Fruit fly (Drosophila melanogaster): ENCODE measurements around the gene CG7126.

The CG7126 gene

dm6 chr3R:18301569-18301968 lies 1.1 kb downstream of the CG7126 start, which contains the start of gene Polr1E (continued):
- TF ChIP-seq CG13287 (GFP tag; IDR thresholded peaks at IDR 0.05; ENCODE audit: partially characterized antibody) (peak; percentile 79), bsh (GFP tag; optimal IDR thresholded peaks at IDR 0.05) (no peak), CG15479 (GFP tag; optimal IDR thresholded peaks at IDR 0.05) (no peak), Atf6 (GFP tag; IDR thresholded peaks at IDR 0.05) (no peak), CG33557 (GFP tag; optimal IDR thresholded peaks at IDR 0.05) (no peak), jumu (GFP tag; optimal IDR thresholded peaks at IDR 0.05) (no peak), ap (GFP tag; IDR thresholded peaks at IDR 0.05) (no peak), BEAF-32 (GFP tag; optimal IDR thresholded peaks at IDR 0.05) (peak; percentile 60), psq (GFP tag; optimal IDR thresholded peaks at IDR 0.05) (no peak), CG18011 (GFP tag; optimal IDR thresholded peaks at IDR 0.05) (peak; percentile 99), Dip2 (GFP tag; IDR thresholded peaks at IDR 0.05) (no peak), CrebB (tag; optimal IDR thresholded peaks at IDR 0.05) (peak; percentile 8), Dref (GFP tag; IDR thresholded peaks at IDR 0.05) (peak; percentile 99), Hmr (GFP tag; optimal IDR thresholded peaks at IDR 0.05) (no peak), CG13894 (tag; optimal IDR thresholded peaks at IDR 0.05) (no peak), caup (GFP tag; optimal IDR thresholded peaks at IDR 0.05; ENCODE audit: severe bottlenecking) (no peak), CG11085 (GFP tag; IDR thresholded peaks at IDR 0.05) (no peak), fd102C (GFP tag; optimal IDR thresholded peaks at IDR 0.05) (no peak), schlank (tag; optimal IDR thresholded peaks at IDR 0.05) (no peak), Dp (GFP tag; optimal IDR thresholded peaks at IDR 0.05) (peak; percentile 94), Scr (GFP tag; IDR thresholded peaks at IDR 0.05; ENCODE audit: partially characterized antibody) (peak; percentile 64), fd64A (GFP tag; optimal IDR thresholded peaks at IDR 0.05) (no peak), row (GFP tag; IDR thresholded peaks at IDR 0.05) (peak; percentile 33; the same call in 1 of the 3 replicates), Max (GFP tag; optimal IDR thresholded peaks at IDR 0.05) (peak; percentile 91), dm (GFP tag; optimal IDR thresholded peaks at IDR 0.05) (peak; percentile 99), stc (GFP tag; IDR thresholded peaks at IDR 0.05) (no peak), sr (GFP tag; IDR thresholded peaks at IDR 0.05) (no peak), TFAM (GFP tag; optimal IDR thresholded peaks at IDR 0.05) (no peak), ac (GFP tag; optimal IDR thresholded peaks at IDR 0.05) (no peak), CG8478 (optimal IDR thresholded peaks at IDR 0.05) (no peak), CG17568 (GFP tag; optimal IDR thresholded peaks at IDR 0.05) (no peak), kah (GFP tag; optimal IDR thresholded peaks at IDR 0.05) (no peak), gt (GFP tag; IDR thresholded peaks at IDR 0.05) (no peak), Ets97D (GFP tag; optimal IDR thresholded peaks at IDR 0.05) (peak; percentile 76), crc (GFP tag; optimal IDR thresholded peaks at IDR 0.05) (no peak), B-H2 (GFP tag; optimal IDR thresholded peaks at IDR 0.05) (peak; percentile 45), Meics (GFP tag; optimal IDR thresholded peaks at IDR 0.05) (no peak), CG15601 (tag; optimal IDR thresholded peaks at IDR 0.05) (peak; percentile 0), Gug (GFP tag; IDR thresholded peaks at IDR 0.05) (no peak), Myb (GFP tag; optimal IDR thresholded peaks at IDR 0.05) (peak; percentile 91), vvl (GFP tag; IDR thresholded peaks at IDR 0.05) (no peak), ci (GFP tag; IDR thresholded peaks at IDR 0.05) (0 out of 3 replicates have a peak, but pooled peaks have one; percentile 7), gfzf (GFP tag; optimal IDR thresholded peaks at IDR 0.05) (peak; percentile 38), wek (GFP tag; optimal IDR thresholded peaks at IDR 0.05) (no peak), toy (GFP tag; IDR thresholded peaks at IDR 0.05) (no peak), fd96Cb (tag; optimal IDR thresholded peaks at IDR 0.05) (no peak), Doc2 (GFP tag; IDR thresholded peaks at IDR 0.05) (no peak), ato (GFP tag; IDR thresholded peaks at IDR 0.05; ENCODE audit: partially characterized antibody) (peak; percentile 75)
